Worm (Caenorhabditis elegans): Measurements from ENCODE around the gene T09F5.20.

ce11 chrV:15133812-15134211 lies 13.9 kb downstream of the T09F5.20 start:
- TF ChIP-seq ama-1 (optimal IDR thresholded peaks at IDR 0.05) = no peak
- no peak for TF ChIP-seq scrt-1 (GFP tag; IDR thresholded peaks at IDR 0.05)
- TF ChIP-seq flt-1 (GFP tag; IDR thresholded peaks at IDR 0.05) = no peak
- no peak for TF ChIP-seq ets-7 (tag; optimal IDR thresholded peaks at IDR 0.05)
- no peak for TF ChIP-seq hmg-4 (GFP tag; optimal IDR thresholded peaks at IDR 0.05)
